Worm (Caenorhabditis elegans): ENCODE data around the gene arrd-7.

The arrd-7 gene

DNA sequence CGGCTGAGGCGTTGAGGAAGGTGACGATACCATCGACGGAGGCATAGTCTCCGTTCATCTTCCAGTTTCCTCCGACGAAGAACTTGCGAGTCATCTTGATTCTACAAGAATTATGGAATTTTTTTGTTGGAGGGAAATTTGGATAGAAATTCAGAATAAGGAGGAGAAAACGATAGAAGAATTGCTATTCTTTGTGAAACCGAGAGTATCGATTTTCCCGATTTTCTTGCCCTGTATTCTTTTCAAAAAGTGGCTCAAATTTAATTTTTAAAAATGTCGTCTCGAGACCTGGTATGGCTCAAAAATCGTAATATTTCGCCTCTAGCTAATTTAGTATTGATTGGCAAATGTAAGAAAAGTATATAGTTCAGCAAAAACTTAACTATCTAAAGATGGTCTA, 23.4 kb downstream of the arrd-7 start, which contains the start of gene tpi-1:
TSS of gene tpi-1 (minus strand) at position 101 of the 400 bp plus-strand sequence.
- TF ChIP-seq nhr-25 (tag; optimal IDR thresholded peaks at IDR 0.05) = no peak
- no peak for TF ChIP-seq nhr-6 (tag; optimal IDR thresholded peaks at IDR 0.05)
- no peak for TF ChIP-seq ZK546.5 (tag; optimal IDR thresholded peaks at IDR 0.05)
- no peak for TF ChIP-seq nhr-10 (tag; optimal IDR thresholded peaks at IDR 0.05)
- no peak for TF ChIP-seq peb-1 (tag; optimal IDR thresholded peaks at IDR 0.05)
- no peak for TF ChIP-seq sem-4 (tag; optimal IDR thresholded peaks at IDR 0.05)
- no peak for TF ChIP-seq blmp-1 (tag; optimal IDR thresholded peaks at IDR 0.05; ENCODE audit: insufficient read depth)
- no peak for TF ChIP-seq lin-13 (GFP tag; optimal IDR thresholded peaks at IDR 0.05)
- no peak for TF ChIP-seq skn-1 (tag; optimal IDR thresholded peaks at IDR 0.05)
- no peak for TF ChIP-seq Y55F3AM.14 (GFP tag; optimal IDR thresholded peaks at IDR 0.05)
- no peak for TF ChIP-seq nhr-21 (tag; optimal IDR thresholded peaks at IDR 0.05)
- no peak for TF ChIP-seq egl-27 (tag; optimal IDR thresholded peaks at IDR 0.05)
- TF ChIP-seq ama-1 (optimal IDR thresholded peaks at IDR 0.05) = no peak
- no peak for TF ChIP-seq dmd-4 (tag; optimal IDR thresholded peaks at IDR 0.05)
- TF ChIP-seq nhr-129 (tag; optimal IDR thresholded peaks at IDR 0.05) = no peak
- TF ChIP-seq ceh-82 (tag; optimal IDR thresholded peaks at IDR 0.05) = no peak
- no peak for TF ChIP-seq ztf-4 (tag; optimal IDR thresholded peaks at IDR 0.05)
- TF ChIP-seq nhr-23 (tag; optimal IDR thresholded peaks at IDR 0.05) = no peak
- TF ChIP-seq mab-5 (tag; optimal IDR thresholded peaks at IDR 0.05) = no peak
- no peak for TF ChIP-seq fos-1 (tag; optimal IDR thresholded peaks at IDR 0.05)

DNA sequence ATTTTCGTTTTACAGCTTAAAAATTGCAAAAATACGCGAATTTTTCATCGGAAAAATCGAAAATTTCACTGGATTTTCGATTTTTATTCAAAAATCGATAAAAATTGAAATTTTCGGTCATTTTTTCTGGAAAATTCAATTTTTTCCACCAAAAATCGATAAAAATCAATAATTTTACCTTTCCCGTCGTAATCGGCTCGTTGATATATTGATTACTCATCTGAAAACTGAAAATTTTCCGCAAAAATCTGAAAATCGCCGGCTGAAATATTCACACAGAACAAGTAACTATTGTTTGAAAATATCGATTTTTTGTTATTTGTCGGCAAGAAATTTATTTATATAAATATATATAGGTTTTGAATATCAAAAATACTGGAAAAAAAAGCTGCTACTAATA, 25.9 kb downstream of the arrd-7 start, which contains the start of gene cyn-16:
TSS of gene cyn-16 (minus strand) at position 227 of the 400 bp plus-strand sequence.
- TF ChIP-seq alr-1 (tag; optimal IDR thresholded peaks at IDR 0.05) = no peak
- peak; percentile 13 for TF ChIP-seq ama-1 (optimal IDR thresholded peaks at IDR 0.05)
- no peak for TF ChIP-seq aly-2 (tag; optimal IDR thresholded peaks at IDR 0.05)

DNA sequence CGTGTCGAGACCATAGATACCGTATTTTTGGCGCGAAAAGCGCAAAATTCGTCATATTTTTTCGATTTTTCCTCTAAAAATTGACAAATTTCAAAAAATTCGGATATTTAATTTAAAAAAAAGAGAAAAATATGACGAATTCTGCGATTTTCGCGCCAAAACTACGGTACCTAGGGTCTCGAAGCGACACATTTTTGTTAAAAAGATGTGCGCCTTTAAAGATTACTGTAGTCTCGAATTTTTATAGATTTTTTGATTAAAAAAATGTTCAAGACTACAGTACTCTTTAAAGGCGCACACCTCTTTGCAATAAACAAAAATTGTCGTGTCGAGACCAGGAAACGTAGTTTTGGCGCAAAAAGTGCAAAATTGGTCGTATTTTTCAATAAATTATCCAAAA, 26.3 kb downstream of the arrd-7 start:
- TF ChIP-seq nhr-237 (tag; optimal IDR thresholded peaks at IDR 0.05) (no peak), mdl-1 (tag; optimal IDR thresholded peaks at IDR 0.05) (no peak), nhr-25 (tag; optimal IDR thresholded peaks at IDR 0.05) (no peak), fos-1 (tag; optimal IDR thresholded peaks at IDR 0.05) (no peak), unc-55 (GFP tag; optimal IDR thresholded peaks at IDR 0.05) (no peak), nhr-21 (tag; optimal IDR thresholded peaks at IDR 0.05) (no peak), ama-1 (optimal IDR thresholded peaks at IDR 0.05) (no peak), lin-39 (tag; optimal IDR thresholded peaks at IDR 0.05) (no peak), nhr-77 (tag; optimal IDR thresholded peaks at IDR 0.05) (no peak), zag-1 (tag; optimal IDR thresholded peaks at IDR 0.05) (no peak), sma-3 (GFP tag; optimal IDR thresholded peaks at IDR 0.05) (no peak), nhr-11 (tag; optimal IDR thresholded peaks at IDR 0.05) (no peak), lsy-2 (tag; optimal IDR thresholded peaks at IDR 0.05) (no peak)

DNA sequence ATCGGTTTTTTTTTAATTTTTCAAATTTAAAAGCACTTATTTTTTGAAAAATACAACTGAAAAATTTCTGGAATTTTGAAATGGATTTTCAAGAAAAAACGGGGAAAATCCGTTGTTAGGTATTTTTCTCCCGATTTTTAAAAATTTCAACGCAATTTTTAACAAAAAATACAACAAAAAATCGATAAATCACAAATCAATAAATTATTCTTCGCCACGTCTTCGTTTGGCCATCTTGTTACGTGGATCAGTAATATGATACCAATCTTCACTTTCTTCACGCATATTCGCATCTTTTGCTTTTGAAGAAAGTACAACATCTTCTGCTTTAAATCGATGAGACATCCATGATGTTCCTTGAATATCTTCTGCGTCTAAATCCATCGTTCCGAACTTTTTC, 33.7 kb downstream of the arrd-7 start:
- TF ChIP-seq sem-4 (tag; optimal IDR thresholded peaks at IDR 0.05) (no peak), gmeb-1 (tag; optimal IDR thresholded peaks at IDR 0.05) (no peak), ama-1 (optimal IDR thresholded peaks at IDR 0.05) (no peak), ztf-4 (tag; optimal IDR thresholded peaks at IDR 0.05) (no peak), peb-1 (tag; optimal IDR thresholded peaks at IDR 0.05) (no peak)

DNA sequence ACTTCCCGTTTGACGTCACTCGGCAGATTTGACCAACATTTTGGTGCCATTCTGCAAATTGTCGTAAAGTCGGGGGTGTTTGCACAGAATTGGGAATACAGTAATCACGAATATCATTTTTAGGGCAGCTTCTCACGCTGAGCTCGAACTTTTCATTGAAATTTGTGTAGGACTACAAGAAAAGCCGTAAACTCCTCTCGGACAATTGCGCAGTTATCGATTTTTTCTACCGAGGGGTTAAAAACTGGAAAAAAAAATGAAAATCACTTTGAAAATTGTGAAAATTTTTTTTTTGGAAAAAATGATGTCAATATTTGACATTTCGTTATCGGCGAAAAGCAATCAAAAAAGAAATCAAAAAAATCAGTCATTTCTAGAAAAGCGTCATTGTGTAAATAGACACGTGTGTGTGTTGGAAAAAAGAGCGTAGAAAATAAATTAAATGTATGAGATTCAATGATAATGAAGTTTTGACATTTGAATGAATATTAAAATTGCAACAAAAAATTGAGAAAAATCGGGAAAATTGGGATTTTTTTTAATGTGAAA, 34.6 kb downstream of the arrd-7 start, which contains the start of gene Y17G7B.8:
TSS of gene Y17G7B.8 (minus strand) at position 51 of the 549 bp plus-strand sequence.
- no peak for TF ChIP-seq nhr-6 (tag; optimal IDR thresholded peaks at IDR 0.05)
- TF ChIP-seq unc-39 (tag; optimal IDR thresholded peaks at IDR 0.05) = no peak
- TF ChIP-seq ceh-82 (tag; optimal IDR thresholded peaks at IDR 0.05) = no peak
- no peak for TF ChIP-seq elt-3 (tag; optimal IDR thresholded peaks at IDR 0.05)
- no peak for TF ChIP-seq elt-1 (tag; optimal IDR thresholded peaks at IDR 0.05)
- no peak for TF ChIP-seq nhr-11 (tag; optimal IDR thresholded peaks at IDR 0.05)
- TF ChIP-seq nhr-237 (tag; optimal IDR thresholded peaks at IDR 0.05) = no peak
- TF ChIP-seq aly-2 (tag; optimal IDR thresholded peaks at IDR 0.05) = no peak
- TF ChIP-seq gmeb-1 (tag; optimal IDR thresholded peaks at IDR 0.05) = peak; percentile 22
- TF ChIP-seq crh-2 (tag; optimal IDR thresholded peaks at IDR 0.05) = peak; percentile 69
- no peak for TF ChIP-seq ceh-16 (tag; optimal IDR thresholded peaks at IDR 0.05)
- TF ChIP-seq zag-1 (tag; optimal IDR thresholded peaks at IDR 0.05) = no peak
- peak; percentile 98 for TF ChIP-seq fos-1 (tag; optimal IDR thresholded peaks at IDR 0.05)

All from whole organism, L2 larva.